Fruit fly (Drosophila melanogaster) S2 (cell line): ENCODE data around the gene CG10863.

Experiments
- CG8478 ChIP-seq: fragments of >200 bp; optimal IDR thresholded peaks from 2 replicates; lab custom pipeline; 2018
- CTCF ChIP-seq, 2 experiments: fragments of >200 bp; optimal IDR thresholded peaks; 2 replicates each; lab custom pipeline; 2018

The CG10863 gene

DNA sequence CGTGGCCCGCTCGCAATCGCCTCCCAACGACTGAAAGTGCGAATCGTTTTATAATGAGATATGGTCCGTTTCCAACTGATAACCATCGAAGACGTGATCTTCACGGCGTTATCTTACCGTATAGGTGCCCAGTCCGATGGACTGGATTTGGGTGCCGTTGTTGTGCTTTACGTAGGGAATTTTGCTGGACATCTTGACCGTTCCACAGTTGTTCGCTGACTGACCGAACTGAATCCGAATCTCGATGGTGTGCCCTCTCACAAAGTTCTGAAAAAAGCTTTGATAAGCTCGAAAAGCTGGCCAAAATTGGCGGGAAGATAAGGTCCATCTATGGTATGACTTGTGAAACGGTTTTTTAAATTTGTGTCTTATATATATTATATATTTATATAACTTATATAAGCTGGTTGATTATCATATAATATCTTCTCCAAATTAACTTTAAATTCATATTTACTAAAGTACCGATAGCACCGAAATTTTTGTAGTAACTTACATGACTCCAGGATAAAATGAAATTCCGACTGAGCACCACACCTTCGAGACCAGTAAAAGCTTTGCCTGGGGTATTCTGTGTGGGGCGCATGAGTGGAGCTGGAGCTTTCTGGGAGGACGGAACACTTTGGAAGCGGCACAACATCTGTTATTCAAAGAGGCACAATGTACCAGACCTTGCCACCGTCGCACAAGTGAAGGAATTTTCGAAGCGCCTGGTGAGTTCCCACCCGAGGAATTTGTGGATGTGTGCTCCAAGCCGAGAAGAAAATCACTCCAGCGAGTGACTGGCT lies at the start of gene CG10863, which contains the start of gene CG14982:
Gene CG10863 (minus strand): TSS at position 225 of the 788 bp plus-strand sequence.
Gene CG14982 (plus strand): TSS at position 470 of the 788 bp plus-strand sequence.
- TF ChIP-seq CG8478 (lab: Kevin White, UChicago) (no peak), CTCF (optimal IDR thresholded peaks at IDR 0.05; lab: Kevin White, UChicago) (no peak)

DNA sequence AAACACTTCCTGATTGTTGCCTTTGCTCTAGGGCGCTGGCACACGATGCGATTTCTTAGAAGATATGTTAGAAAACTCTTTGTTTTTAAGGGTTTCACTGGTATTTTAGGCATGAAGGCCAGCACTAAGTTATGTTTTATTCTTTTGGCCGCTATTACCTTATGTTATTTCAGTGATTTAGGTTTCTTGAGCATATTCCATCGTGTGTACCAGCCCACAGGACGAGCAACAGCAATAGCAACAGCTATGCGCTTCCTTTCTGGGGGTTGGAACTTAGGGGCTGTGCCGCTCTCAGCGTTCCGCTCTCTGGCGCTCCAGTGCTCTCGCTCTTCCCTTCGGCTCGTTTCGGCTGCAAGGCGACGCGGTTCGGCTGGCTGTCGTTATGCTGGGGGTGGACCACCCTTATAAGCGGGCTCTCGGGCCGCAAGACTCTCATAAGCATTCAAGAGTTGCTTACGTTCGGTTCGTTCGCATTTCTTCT lies 41.2 kb upstream of the CG10863 start, which contains the start of gene scrt:
Gene scrt (plus strand): TSS at position 431 of the 481 bp plus-strand sequence.
- TF ChIP-seq CG8478 (lab: Kevin White, UChicago) = no peak

DNA sequence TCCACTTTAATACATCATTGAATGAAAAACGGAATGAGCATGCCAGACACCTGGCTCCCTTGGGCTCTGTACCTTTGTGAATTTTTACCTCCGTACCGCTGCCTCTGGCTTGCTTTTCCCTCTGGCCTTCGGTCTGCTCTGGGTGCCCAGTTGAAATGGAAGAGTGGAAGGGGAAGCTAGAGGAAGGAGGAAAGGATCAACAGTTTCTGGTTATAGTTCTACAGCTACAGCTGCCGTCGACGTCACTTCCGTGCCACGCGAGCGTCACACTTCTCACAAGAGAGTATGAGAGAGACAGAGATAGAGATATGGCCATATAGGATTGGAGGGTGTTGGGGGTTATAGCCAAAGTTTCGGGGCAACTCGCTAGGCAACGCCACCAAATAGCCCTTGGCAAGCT lies 37.8 kb upstream of the CG10863 start:
- TF ChIP-seq CTCF (optimal IDR thresholded peaks at IDR 0.05; lab: Kevin White, UChicago) = no peak
- TF ChIP-seq CG8478 (lab: Kevin White, UChicago) = no peak

DNA sequence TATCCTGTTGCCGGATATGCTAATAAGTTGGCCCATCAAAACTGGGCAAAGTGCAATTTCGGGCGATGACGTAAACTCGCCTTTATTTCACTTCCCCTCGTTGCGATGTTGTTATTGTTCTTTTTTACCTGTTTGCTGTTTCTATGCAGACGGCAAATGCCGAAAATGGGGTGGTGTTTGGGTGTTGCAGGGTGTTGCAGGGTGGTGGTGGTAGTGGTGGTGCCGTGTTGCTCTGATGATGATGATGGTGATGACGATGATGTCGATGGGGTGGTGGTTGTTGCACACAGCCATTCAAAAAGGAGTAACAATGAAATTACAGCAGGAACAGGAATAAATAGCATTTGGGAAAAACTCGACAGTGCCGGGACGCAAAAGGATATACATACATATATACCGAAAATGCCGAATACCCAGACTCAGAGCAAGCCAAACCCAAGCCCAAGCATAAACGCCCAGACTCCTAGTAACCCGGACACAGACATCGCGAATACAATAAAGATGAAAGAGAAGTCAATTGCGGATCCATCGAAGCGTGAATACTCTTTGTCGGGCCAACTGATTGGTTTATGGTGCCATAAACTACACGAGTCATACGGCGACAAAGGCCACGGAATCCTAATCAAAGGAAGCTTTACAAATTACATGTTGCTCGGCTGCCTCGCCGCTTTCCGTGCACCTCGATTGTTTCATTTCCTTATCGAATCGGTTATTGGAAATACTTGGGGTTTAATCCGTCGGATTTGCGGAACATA lies 36.7 kb upstream of the CG10863 start:
- TF ChIP-seq CG8478 (lab: Kevin White, UChicago) (no peak), CTCF (optimal IDR thresholded peaks at IDR 0.05; lab: Kevin White, UChicago) (no peak)

DNA sequence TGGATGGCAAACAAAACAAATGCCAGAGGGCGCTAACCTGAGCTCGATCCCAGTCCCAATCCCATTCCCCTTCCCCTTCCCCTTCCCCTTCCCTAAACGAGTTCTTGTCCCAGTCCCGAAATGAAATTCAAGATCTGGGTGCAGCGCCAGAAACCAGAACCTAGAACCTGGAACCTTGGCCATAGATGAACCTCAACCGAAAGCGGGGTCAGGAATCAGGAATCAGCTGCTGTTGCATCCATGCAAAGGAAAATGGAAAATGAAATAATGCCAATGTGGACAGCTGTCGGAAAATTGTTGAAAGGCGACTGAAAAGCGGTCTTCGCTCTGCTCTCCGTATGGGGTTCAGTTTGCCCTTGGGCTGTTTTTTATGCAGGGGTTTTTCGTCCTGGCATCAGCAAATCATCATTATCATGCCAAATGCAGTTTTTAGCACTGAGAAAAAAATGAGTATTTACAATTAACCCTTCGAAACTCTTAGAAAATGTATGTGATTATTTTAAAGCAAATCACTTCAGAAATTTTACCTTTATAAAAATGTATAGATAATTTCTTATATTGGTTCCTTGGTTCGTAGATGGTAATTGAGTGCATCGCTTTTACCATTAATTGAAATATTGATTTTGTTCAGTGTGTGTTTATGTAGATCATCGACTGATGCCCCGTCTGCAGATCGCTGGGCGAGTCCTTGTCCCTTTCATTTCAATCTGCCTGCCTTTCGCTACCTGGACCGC lies 35.5 kb upstream of the CG10863 start:
- no peak for TF ChIP-seq CTCF (optimal IDR thresholded peaks at IDR 0.05; lab: Kevin White, UChicago)
- no peak for TF ChIP-seq CG8478 (lab: Kevin White, UChicago)

DNA sequence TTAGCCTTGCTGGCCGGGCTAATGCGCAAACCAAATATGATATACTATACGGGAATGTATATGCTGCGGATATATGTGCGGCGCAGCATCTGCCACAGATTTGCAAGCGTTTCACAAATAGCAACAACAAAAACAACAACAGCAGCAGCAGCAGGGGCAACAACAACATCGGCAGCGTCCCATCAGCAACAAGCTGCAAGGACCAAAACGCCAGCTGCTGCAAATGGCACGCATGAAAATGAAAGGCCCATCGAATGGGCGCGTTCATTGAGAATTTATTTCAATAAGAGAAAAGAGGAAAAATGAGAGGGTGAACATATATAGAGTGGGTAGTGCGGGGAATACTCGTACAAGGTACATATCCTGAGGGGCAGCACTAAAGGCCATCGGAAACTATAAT lies 34.2 kb upstream of the CG10863 start:
- no peak for TF ChIP-seq CG8478 (lab: Kevin White, UChicago)
- TF ChIP-seq CTCF (optimal IDR thresholded peaks at IDR 0.05; lab: Kevin White, UChicago) = no peak

DNA sequence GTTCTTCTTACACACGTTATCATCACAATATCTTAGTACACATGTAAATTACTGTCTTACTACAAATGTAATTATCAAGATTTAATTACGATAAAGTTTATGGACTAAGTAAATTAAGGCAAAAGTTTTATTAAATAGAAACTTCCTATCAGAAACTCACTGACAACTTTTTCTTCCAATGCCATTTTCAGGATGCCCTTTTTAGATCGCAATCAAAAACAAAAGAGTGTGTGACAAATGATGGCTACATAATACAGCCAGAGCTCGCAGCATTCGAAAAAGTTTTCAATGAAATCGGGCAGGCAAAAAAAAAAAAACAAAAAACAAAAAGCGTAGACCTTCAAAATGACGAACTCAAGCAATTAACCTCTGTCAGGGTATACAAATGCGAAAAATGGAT lies 30.3 kb upstream of the CG10863 start, which contains the start of gene CG43915:
Gene CG43915 (plus strand): TSS at position 301 of the 400 bp plus-strand sequence.
- TF ChIP-seq CTCF (optimal IDR thresholded peaks at IDR 0.05; lab: Kevin White, UChicago) (no peak), CG8478 (lab: Kevin White, UChicago) (no peak)

DNA sequence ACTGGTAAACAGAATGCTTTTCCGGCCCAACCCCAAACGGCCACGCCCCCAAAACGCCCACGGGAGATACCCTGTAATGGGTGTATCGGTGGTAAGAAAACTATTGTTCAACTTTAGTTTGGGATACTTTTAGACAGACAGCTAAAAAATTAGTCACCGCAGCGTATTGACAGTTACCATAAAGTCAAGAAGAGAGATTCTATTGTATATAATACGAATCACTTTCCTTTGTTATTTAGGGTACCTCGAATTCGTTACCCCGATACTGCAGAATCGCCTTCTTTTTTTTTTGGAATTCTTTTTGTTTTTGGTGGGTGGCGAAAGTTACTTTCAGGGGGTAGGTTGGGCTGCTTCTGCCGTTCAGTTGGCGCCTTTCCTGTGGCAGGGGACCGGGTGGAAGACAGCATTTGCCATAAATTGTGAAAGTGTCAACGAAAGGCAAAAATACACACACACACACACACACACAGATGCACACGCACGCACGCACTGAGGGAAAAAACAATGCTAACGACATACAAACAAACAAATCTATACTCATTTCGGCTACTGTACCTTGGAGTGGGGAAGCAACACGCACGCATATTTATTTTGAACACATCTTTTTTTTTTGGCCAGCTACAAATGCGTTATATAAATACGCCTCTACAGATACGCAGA lies 28.2 kb upstream of the CG10863 start:
- TF ChIP-seq CTCF (optimal IDR thresholded peaks at IDR 0.05; lab: Kevin White, UChicago) (no peak), CG8478 (lab: Kevin White, UChicago) (no peak)

DNA sequence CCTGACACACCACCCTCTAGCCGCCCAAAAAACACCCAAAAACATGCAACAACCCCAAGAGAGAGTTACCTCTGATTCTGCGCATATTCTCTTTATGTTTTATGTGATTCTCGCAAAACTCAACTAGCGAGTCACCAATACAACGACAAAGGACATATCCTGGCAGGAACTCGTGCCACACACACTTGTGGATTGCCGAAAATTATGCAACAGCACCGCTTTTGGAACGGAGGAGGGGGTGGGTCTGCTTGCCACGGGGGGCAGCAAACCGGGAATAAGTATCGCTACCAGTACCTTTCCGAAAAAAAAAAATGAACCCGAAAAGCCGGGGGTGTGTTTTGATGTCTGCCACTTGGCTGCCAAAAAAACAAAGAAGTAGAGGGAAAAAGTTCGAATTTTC lies 22.8 kb upstream of the CG10863 start:
- TF ChIP-seq CG8478 (lab: Kevin White, UChicago) (no peak), CTCF (optimal IDR thresholded peaks at IDR 0.05; lab: Kevin White, UChicago) (no peak)

DNA sequence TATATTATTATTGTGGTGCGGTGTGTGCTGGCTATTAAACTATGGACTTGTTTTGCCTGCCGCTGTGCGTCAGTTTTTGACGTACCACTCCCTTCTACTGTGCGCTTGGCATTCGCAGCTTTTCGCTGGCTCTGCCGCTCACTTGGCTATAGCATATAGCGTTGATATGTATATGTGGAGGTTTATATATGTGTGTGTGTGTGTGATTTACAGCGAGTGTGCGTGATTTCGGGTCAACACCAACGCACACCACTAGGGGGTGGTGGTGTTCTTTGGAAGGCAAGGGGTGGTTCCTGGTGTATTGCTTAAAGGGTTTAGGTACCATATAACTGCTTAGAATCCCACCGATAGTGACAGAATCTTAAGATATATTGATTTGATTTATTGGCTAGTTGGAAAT lies 22.4 kb upstream of the CG10863 start, which contains the start of gene CG12605:
Gene CG12605 (minus strand): TSS at position 101 of the 400 bp plus-strand sequence.
- no peak for TF ChIP-seq CTCF (optimal IDR thresholded peaks at IDR 0.05; lab: Kevin White, UChicago)
- no peak for TF ChIP-seq CG8478 (lab: Kevin White, UChicago)

DNA sequence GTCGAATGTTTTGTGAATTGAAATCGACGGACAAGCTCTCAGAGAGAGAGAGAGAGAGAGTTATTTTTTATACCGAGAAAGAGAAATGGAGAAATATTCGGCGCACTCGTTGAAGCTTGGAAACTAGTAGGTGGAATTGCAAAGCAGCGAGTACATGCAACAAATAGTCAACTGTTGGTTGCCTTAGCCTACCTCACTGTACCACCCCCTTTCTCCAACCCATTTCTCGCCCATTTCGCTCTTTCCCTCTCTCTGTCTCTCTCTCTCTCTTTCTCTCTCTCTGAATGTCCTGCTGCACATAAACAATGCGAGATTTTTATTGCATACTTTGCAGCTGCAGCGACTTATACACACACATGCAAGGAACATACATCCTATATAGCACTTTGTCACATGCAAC lies 21.7 kb upstream of the CG10863 start:
- TF ChIP-seq CTCF (optimal IDR thresholded peaks at IDR 0.05; lab: Kevin White, UChicago) = no peak
- no peak for TF ChIP-seq CG8478 (lab: Kevin White, UChicago)

DNA sequence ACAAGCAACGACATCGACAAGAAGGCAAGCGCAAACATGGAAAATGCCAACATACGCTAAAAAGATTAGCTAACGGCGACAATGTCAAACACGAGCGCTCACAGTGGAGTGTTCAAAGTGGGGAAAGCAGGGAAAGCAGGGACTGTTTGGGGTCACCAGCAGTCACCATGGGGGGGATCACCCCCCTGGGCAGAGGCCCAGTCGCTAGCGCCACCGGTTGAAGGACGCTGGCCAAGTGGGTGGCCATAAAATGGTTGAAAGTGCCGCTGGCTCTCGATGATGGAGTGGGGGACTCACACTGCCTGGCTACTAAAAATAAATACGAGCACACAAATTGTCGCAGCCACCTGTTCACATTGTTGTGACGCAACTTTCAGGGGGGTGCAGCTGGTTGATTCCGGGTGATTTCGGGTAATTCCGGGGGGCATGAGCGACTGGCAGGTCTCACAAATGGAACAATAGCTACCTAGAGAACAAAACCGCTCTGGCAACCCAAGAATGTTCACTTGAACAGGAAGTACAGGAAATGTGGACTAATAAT lies 18.7 kb upstream of the CG10863 start:
- TF ChIP-seq CG8478 (lab: Kevin White, UChicago) = no peak
- TF ChIP-seq CTCF (optimal IDR thresholded peaks at IDR 0.05; lab: Kevin White, UChicago) = no peak

DNA sequence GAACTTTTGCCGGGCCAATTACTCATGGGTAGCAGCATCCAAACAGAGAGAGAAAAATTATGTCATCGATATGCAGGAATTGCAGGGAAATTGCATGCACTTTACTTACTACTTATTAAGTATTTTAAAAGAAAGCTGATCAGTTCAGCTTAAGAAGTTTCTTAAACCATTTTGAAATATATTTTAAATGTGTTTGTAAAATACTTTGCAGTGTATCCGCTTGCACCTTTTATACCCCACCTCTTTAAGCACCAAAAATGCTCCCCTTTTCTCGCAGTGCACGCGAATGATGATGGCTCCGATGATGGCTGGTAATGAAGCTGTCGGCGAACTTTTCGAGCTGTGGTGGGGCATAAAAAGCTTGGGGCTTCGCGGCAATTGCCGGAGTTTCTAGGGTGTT lies 10.2 kb upstream of the CG10863 start, which contains the start of gene CG14984:
Gene CG14984 (minus strand): TSS at position 83 of the 400 bp plus-strand sequence.
- TF ChIP-seq CG8478 (lab: Kevin White, UChicago) = no peak
- TF ChIP-seq CTCF (optimal IDR thresholded peaks at IDR 0.05; lab: Kevin White, UChicago) = no peak
